Fruit fly (Drosophila melanogaster): ENCODE measurements around the gene CG15011.
A peak's percentile ranks its signal among the peaks of the same experiment; 100 is the strongest.

The CG15011 gene

dm6 chr3L:4233603-4234277 is 25.2 kb downstream of the CG15011 start:
- TF ChIP-seq CG34406 (GFP tag; optimal IDR thresholded peaks at IDR 0.05) (no peak), CG10669 (GFP tag; optimal IDR thresholded peaks at IDR 0.05) (no peak), Blimp-1 (GFP tag; optimal IDR thresholded peaks at IDR 0.05) (no peak), Lpt (GFP tag; optimal IDR thresholded peaks at IDR 0.05) (no peak), lz (GFP tag; optimal IDR thresholded peaks at IDR 0.05) (no peak), Smox (GFP tag; optimal IDR thresholded peaks at IDR 0.05) (no peak), acj6 (GFP tag; optimal IDR thresholded peaks at IDR 0.05) (no peak), Hr38 (GFP tag; optimal IDR thresholded peaks at IDR 0.05) (no peak), CG8319 (GFP tag; optimal IDR thresholded peaks at IDR 0.05) (no peak), ss (GFP tag; optimal IDR thresholded peaks at IDR 0.05) (peak in 1 of 2 experiments; percentile 46), CG31627 (GFP tag; optimal IDR thresholded peaks at IDR 0.05) (no peak), fd85E (GFP tag; optimal IDR thresholded peaks at IDR 0.05) (no peak), Sox15 (GFP tag; optimal IDR thresholded peaks at IDR 0.05) (no peak), CG15336 (GFP tag; IDR thresholded peaks at IDR 0.05) (0 out of 2 replicates have a peak, but pooled peaks have one; percentile 18), CG6792 (GFP tag; optimal IDR thresholded peaks at IDR 0.05) (no peak), fkh (GFP tag; optimal IDR thresholded peaks at IDR 0.05) (peak; percentile 42), cyc (GFP tag; optimal IDR thresholded peaks at IDR 0.05) (no peak), svp (GFP tag) (peak; percentile 84), CG11762 (GFP tag; optimal IDR thresholded peaks at IDR 0.05; ENCODE audit: insufficient read depth) (no peak), Ets21C (GFP tag; optimal IDR thresholded peaks at IDR 0.05) (no peak), Eip93F (GFP tag; optimal IDR thresholded peaks at IDR 0.05) (no peak), dsx (GFP tag; optimal IDR thresholded peaks at IDR 0.05; ENCODE audit: poor library complexity, severe bottlenecking) (no peak), Sox102F (GFP tag; optimal IDR thresholded peaks at IDR 0.05) (no peak), CG8119 (GFP tag; IDR thresholded peaks at IDR 0.05) (no peak), CG8632 (GFP tag; optimal IDR thresholded peaks at IDR 0.05) (no peak), achi (GFP tag; optimal IDR thresholded peaks at IDR 0.05) (no peak), fd59A (GFP tag; optimal IDR thresholded peaks at IDR 0.05) (no peak), CG4318 (GFP tag; optimal IDR thresholded peaks at IDR 0.05) (no peak), CG6808 (GFP tag; optimal IDR thresholded peaks at IDR 0.05) (no peak), CG16779 (tag; optimal IDR thresholded peaks at IDR 0.05) (no peak)

DNA sequence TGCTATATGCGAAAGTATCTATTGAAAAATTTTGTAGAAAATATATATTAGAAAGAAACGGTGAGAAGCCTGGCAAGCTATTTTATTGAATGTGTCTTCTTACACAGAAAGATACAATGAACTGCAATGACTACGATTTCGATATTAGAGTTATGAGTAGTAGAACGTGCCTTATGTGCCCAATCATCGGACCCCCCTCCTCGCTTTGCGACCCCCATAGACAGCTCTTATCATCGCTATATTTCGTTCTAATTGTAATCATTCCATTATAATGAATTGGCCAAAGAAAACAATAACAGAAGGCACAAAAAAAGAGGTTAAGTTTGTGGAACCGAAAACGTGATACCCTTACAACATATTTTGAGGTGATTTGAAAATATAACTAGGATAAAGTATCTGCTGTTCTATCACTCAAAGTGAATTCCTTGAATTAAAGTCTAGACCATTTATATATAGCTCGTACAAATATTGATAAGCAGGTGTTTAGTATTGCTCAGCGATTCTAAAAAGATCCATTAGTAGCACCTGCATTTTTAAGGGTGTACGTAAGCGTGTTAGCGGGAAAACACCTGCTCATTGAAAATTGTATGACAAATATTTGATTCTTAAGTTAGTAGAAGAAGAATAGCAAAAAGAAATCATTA is 26.1 kb downstream of the CG15011 start:
- TF ChIP-seq svp (GFP tag) (peak; percentile 18), topi (GFP tag; optimal IDR thresholded peaks at IDR 0.05) (no peak), Eip78C (GFP tag) (peak; percentile 50), CG11902 (GFP tag; optimal IDR thresholded peaks at IDR 0.05) (no peak), vri (GFP tag; optimal IDR thresholded peaks at IDR 0.05) (peak; percentile 18), dac (GFP tag; optimal IDR thresholded peaks at IDR 0.05) (no peak), Smox (GFP tag; optimal IDR thresholded peaks at IDR 0.05) (no peak), Hr39 (GFP tag; optimal IDR thresholded peaks at IDR 0.05) (peak; percentile 23), Eip93F (GFP tag; optimal IDR thresholded peaks at IDR 0.05) (no peak), Eip75B (GFP tag; optimal IDR thresholded peaks at IDR 0.05) (no peak), CG31627 (GFP tag; optimal IDR thresholded peaks at IDR 0.05) (no peak), CG6163 (GFP tag; IDR thresholded peaks at IDR 0.05) (no peak), CG15336 (GFP tag; IDR thresholded peaks at IDR 0.05) (no peak), spab (GFP tag; optimal IDR thresholded peaks at IDR 0.05) (no peak), esn (GFP tag; optimal IDR thresholded peaks at IDR 0.05) (peak; percentile 14), Ets21C (GFP tag; optimal IDR thresholded peaks at IDR 0.05) (no peak), acj6 (GFP tag; optimal IDR thresholded peaks at IDR 0.05) (no peak)
